Worm (Caenorhabditis elegans): ENCODE data around the gene B0001.2.

ce11 chrIV:12154195-12154677, 3.5 kb upstream of the B0001.2 start, which contains the start of gene B0001.7:
- TF ChIP-seq nhr-12 (tag; optimal IDR thresholded peaks at IDR 0.05): no peak
- no peak for TF ChIP-seq mdl-1 (tag; optimal IDR thresholded peaks at IDR 0.05)
- no peak for TF ChIP-seq nhr-11 (tag; optimal IDR thresholded peaks at IDR 0.05)
- no peak for TF ChIP-seq nhr-28 (tag; optimal IDR thresholded peaks at IDR 0.05)
- no peak for TF ChIP-seq lin-15B (tag; optimal IDR thresholded peaks at IDR 0.05)
- TF ChIP-seq egl-27 (tag; optimal IDR thresholded peaks at IDR 0.05): no peak
- no peak for TF ChIP-seq unc-62 (GFP tag; optimal IDR thresholded peaks at IDR 0.05)
- no peak for TF ChIP-seq zag-1 (tag; optimal IDR thresholded peaks at IDR 0.05)

Measured in whole organism, L1 larva.